Worm (Caenorhabditis elegans): ENCODE results near the gene mett-10.

The mett-10 gene

ce11 chrIII:10132495-10133450, 17.9 kb downstream of the mett-10 start:
- peak in 1 of 2 experiments; percentile 29 for TF ChIP-seq mdl-1 (tag; optimal IDR thresholded peaks at IDR 0.05)
- TF ChIP-seq nhr-77 (tag; optimal IDR thresholded peaks at IDR 0.05) = peak; percentile 14
- TF ChIP-seq nhr-28 (tag; optimal IDR thresholded peaks at IDR 0.05) = peak; percentile 73
- no peak for TF ChIP-seq lim-7 (GFP tag; IDR thresholded peaks at IDR 0.05)
- peak in 1 of 2 experiments; percentile 68 for TF ChIP-seq unc-62 (GFP tag; optimal IDR thresholded peaks at IDR 0.05 in 1 of 2)
- no peak for TF ChIP-seq unc-62 (tag; optimal IDR thresholded peaks at IDR 0.05)
- 0 out of 2 replicates have a peak, but pooled peaks have one; percentile 8 for TF ChIP-seq lin-38 (GFP tag; IDR thresholded peaks at IDR 0.05)
- 0 out of 2 replicates have a peak, but pooled peaks have one; percentile 8 for TF ChIP-seq arid-1 (GFP tag; conservative IDR thresholded peaks at IDR 0.05)
- TF ChIP-seq nhr-102 (tag; optimal IDR thresholded peaks at IDR 0.05) = no peak
- no peak for TF ChIP-seq Y48G9A.11 (GFP tag; IDR thresholded peaks at IDR 0.05)
- no peak for TF ChIP-seq zfp-2 (tag; optimal IDR thresholded peaks at IDR 0.05)
- TF ChIP-seq attf-4 (tag; optimal IDR thresholded peaks at IDR 0.05) = no peak
- peak; percentile 17 for TF ChIP-seq jun-1 (tag; optimal IDR thresholded peaks at IDR 0.05)
- no peak for TF ChIP-seq T26A8.4 (GFP tag; IDR thresholded peaks at IDR 0.05)
- TF ChIP-seq nhr-25 (tag; optimal IDR thresholded peaks at IDR 0.05; ENCODE audit: borderline replicate concordance, insufficient read depth) = no peak
- TF ChIP-seq mep-1 (tag; optimal IDR thresholded peaks at IDR 0.05) = peak; percentile 44
- TF ChIP-seq lin-15B (tag; optimal IDR thresholded peaks at IDR 0.05) = no peak
- TF ChIP-seq cey-2 (tag; optimal IDR thresholded peaks at IDR 0.05; ENCODE audit: borderline replicate concordance, insufficient read depth) = peak; percentile 7
- peak; percentile 87 for TF ChIP-seq aha-1 (tag)
- TF ChIP-seq zfp-3 (GFP tag; conservative IDR thresholded peaks at IDR 0.05) = no peak
- no peak for TF ChIP-seq vab-7 (GFP tag; IDR thresholded peaks at IDR 0.05)
- peak; percentile 79; the same call in 1 of the 2 replicates for TF ChIP-seq set-16 (GFP tag; IDR thresholded peaks at IDR 0.05)
- TF ChIP-seq ceh-62 (tag; optimal IDR thresholded peaks at IDR 0.05) = no peak
- no peak for TF ChIP-seq duxl-1 (tag; optimal IDR thresholded peaks at IDR 0.05; ENCODE audit: poor library complexity)
- TF ChIP-seq T20F7.1 (GFP tag; optimal IDR thresholded peaks at IDR 0.05) = peak; percentile 40
- TF ChIP-seq madf-9 (GFP tag; conservative IDR thresholded peaks at IDR 0.05) = no peak
- TF ChIP-seq spr-3 (GFP tag; optimal IDR thresholded peaks at IDR 0.05) = no peak
- TF ChIP-seq lir-3 (tag; optimal IDR thresholded peaks at IDR 0.05) = no peak
- TF ChIP-seq dmd-9 (GFP tag; IDR thresholded peaks at IDR 0.05) = no peak
- no peak for TF ChIP-seq daf-12 (tag; optimal IDR thresholded peaks at IDR 0.05)
- peak; percentile 71 for TF ChIP-seq hlh-30 (tag; optimal IDR thresholded peaks at IDR 0.05; ENCODE audit: insufficient read depth)
- peak; percentile 20 for TF ChIP-seq nhr-6 (tag; optimal IDR thresholded peaks at IDR 0.05)
- peak; percentile 16 for TF ChIP-seq mxl-3 (GFP tag; optimal IDR thresholded peaks at IDR 0.05)
- TF ChIP-seq php-3 (GFP tag; IDR thresholded peaks at IDR 0.05) = no peak
- peak; percentile 90 for TF ChIP-seq dve-1 (tag; optimal IDR thresholded peaks at IDR 0.05; ENCODE audit: insufficient read depth)
- TF ChIP-seq daf-8 (GFP tag; IDR thresholded peaks at IDR 0.05) = no peak
- peak; percentile 12; the same call in 1 of the 2 replicates for TF ChIP-seq dmd-6 (GFP tag; IDR thresholded peaks at IDR 0.05)
- peak; percentile 75 for TF ChIP-seq pqm-1 (tag; optimal IDR thresholded peaks at IDR 0.05)
- no peak for TF ChIP-seq unc-130 (GFP tag; optimal IDR thresholded peaks at IDR 0.05)
- peak in 1 of 2 experiments; percentile 47 for TF ChIP-seq lsy-2 (tag; optimal IDR thresholded peaks at IDR 0.05)
- TF ChIP-seq nhr-111 (GFP tag; optimal IDR thresholded peaks at IDR 0.05) = no peak
- TF ChIP-seq dpl-1 (GFP tag; optimal IDR thresholded peaks at IDR 0.05) = peak; percentile 25
- no peak for TF ChIP-seq ces-1 (GFP tag; optimal IDR thresholded peaks at IDR 0.05)
- TF ChIP-seq pha-4 (GFP tag; IDR thresholded peaks at IDR 0.05) = peak; percentile 72
- TF ChIP-seq pha-4 (tag; optimal IDR thresholded peaks at IDR 0.05) = no peak
- no peak for TF ChIP-seq daf-16 (GFP tag; optimal IDR thresholded peaks at IDR 0.05)
- peak; percentile 65 for TF ChIP-seq daf-16 (tag; optimal IDR thresholded peaks at IDR 0.05)
- TF ChIP-seq hlh-11 (tag; optimal IDR thresholded peaks at IDR 0.05) = peak; percentile 73

All from whole organism, L4 larva.